Worm (Caenorhabditis elegans) whole organism, late embryonic: Measurements from ENCODE around the gene D1025.1.

Experiments used
- C08G9.2 ChIP-seq: sonication (generic microtip); optimal IDR thresholded peaks from 2 replicates; lab custom pipeline; 2016; ENCODE audit warnings: mild to moderate bottlenecking, missing genetic modification characterization, moderate library complexity, missing compliant biosample characterization
- C38D4.7 ChIP-seq: fragments of 200-800 bp; sonication (Bioruptor generic); optimal IDR thresholded peaks from 2 replicates; lab custom pipeline; 2018; ENCODE audit warnings: mild to moderate bottlenecking, missing genetic modification characterization, moderate library complexity, missing compliant biosample characterization
- T23F11.4 ChIP-seq: fragments of 200-800 bp; sonication (Bioruptor generic); optimal IDR thresholded peaks from 2 replicates; lab custom pipeline; 2018; ENCODE audit warnings: mild to moderate bottlenecking, missing genetic modification characterization, missing compliant biosample characterization
- Y22D7AL.16 ChIP-seq: sonication (generic microtip); optimal IDR thresholded peaks from 2 replicates; lab custom pipeline; 2016; ENCODE audit warnings: missing genetic modification characterization, missing compliant biosample characterization
- ahr-1 ChIP-seq: sonication (generic microtip); optimal IDR thresholded peaks from 2 replicates; lab custom pipeline; 2016; ENCODE audit warnings: missing genetic modification characterization, missing compliant biosample characterization
- ama-1 ChIP-seq: fragments of 150-350 bp; optimal IDR thresholded peaks from 2 replicates; lab custom pipeline; 2014
- ceh-18 ChIP-seq: sonication (generic microtip); optimal IDR thresholded peaks from 2 replicates; lab custom pipeline; 2016; ENCODE audit warnings: missing genetic modification characterization, missing compliant biosample characterization
- ceh-19 ChIP-seq: fragments of 200-800 bp; sonication (Bioruptor generic); optimal IDR thresholded peaks from 2 replicates; lab custom pipeline; 2018; ENCODE audit warnings: mild to moderate bottlenecking, missing genetic modification characterization, missing compliant biosample characterization
- ceh-24 ChIP-seq: sonication (generic microtip); optimal IDR thresholded peaks from 2 replicates; lab custom pipeline; 2016; ENCODE audit warnings: mild to moderate bottlenecking, missing genetic modification characterization, missing compliant biosample characterization
- ceh-30 ChIP-seq: fragments of 150-350 bp; optimal IDR thresholded peaks from 2 replicates; lab custom pipeline; 2014; ENCODE audit warnings: missing biosample characterization, missing genetic modification characterization
- ceh-45 ChIP-seq: fragments of 200-800 bp; sonication (Bioruptor generic); IDR thresholded peaks from 2 replicates; pipeline ENCODE4 v1.3.6; 2022; ENCODE audit warnings: missing genetic modification reagents, missing genetic modification characterization, missing compliant biosample characterization
- dmd-4 ChIP-seq: sonication (generic microtip); optimal IDR thresholded peaks from 2 replicates; lab custom pipeline; 2016; ENCODE audit warnings: borderline replicate concordance, missing genetic modification characterization, missing compliant biosample characterization
- dve-1 ChIP-seq: sonication (generic microtip); optimal IDR thresholded peaks from 2 replicates; lab custom pipeline; 2017; ENCODE audit warnings: antibody characterized with exemption, mild to moderate bottlenecking, missing genetic modification characterization, missing compliant biosample characterization
- elt-2 ChIP-seq: sonication (generic microtip); optimal IDR thresholded peaks from 2 replicates; lab custom pipeline; 2016; ENCODE audit warnings: missing genetic modification reagents, missing genetic modification characterization, missing compliant biosample characterization
- ets-4 ChIP-seq: sonication (generic microtip); optimal IDR thresholded peaks from 2 replicates; lab custom pipeline; 2016; ENCODE audit warnings: missing genetic modification characterization, missing compliant biosample characterization
- eyg-1 ChIP-seq: sonication (generic microtip); optimal IDR thresholded peaks from 2 replicates; lab custom pipeline; 2016; ENCODE audit warnings: missing genotype, missing genetic modification characterization, missing compliant biosample characterization
- fkh-10 ChIP-seq: fragments of 150-350 bp; optimal IDR thresholded peaks from 2 replicates; lab custom pipeline; 2014; ENCODE audit warnings: missing biosample characterization, missing genetic modification reagents, missing genetic modification characterization
- fkh-6 ChIP-seq: sonication (generic microtip); optimal IDR thresholded peaks from 2 replicates; lab custom pipeline; 2016; ENCODE audit warnings: missing genetic modification characterization, missing compliant biosample characterization
- gmeb-2 ChIP-seq: sonication (generic microtip); optimal IDR thresholded peaks from 2 replicates; lab custom pipeline; 2016; ENCODE audit warnings: missing genetic modification characterization, inconsistent platforms, missing compliant biosample characterization
- hlh-15 ChIP-seq: sonication (generic microtip); optimal IDR thresholded peaks from 2 replicates; lab custom pipeline; 2016; ENCODE audit warnings: missing genetic modification characterization, missing compliant biosample characterization
- lim-6 ChIP-seq: sonication (generic microtip); optimal IDR thresholded peaks from 2 replicates; lab custom pipeline; 2016; ENCODE audit warnings: missing genetic modification characterization, missing compliant biosample characterization
- lin-11 ChIP-seq: fragments of 200-800 bp; sonication (Bioruptor generic); optimal IDR thresholded peaks from 2 replicates; lab custom pipeline; 2018; ENCODE audit warnings: mild to moderate bottlenecking, missing genetic modification characterization, missing compliant biosample characterization
- madf-2 ChIP-seq: sonication (generic microtip); optimal IDR thresholded peaks from 2 replicates; lab custom pipeline; 2017; ENCODE audit warnings: missing genetic modification characterization, missing compliant biosample characterization
- nfya-1 ChIP-seq: sonication (generic microtip); optimal IDR thresholded peaks from 2 replicates; lab custom pipeline; 2017; ENCODE audit warnings: missing genetic modification characterization, mild to moderate bottlenecking, missing compliant biosample characterization, antibody characterized with exemption, moderate library complexity
- nhr-232 ChIP-seq: sonication (generic microtip); optimal IDR thresholded peaks from 2 replicates; lab custom pipeline; 2016; ENCODE audit warnings: missing genetic modification characterization, missing compliant biosample characterization
- npax-4 ChIP-seq: sonication (generic microtip); optimal IDR thresholded peaks from 2 replicates; lab custom pipeline; 2016; ENCODE audit warnings: missing genetic modification characterization, missing compliant biosample characterization
- odd-2 ChIP-seq: sonication (generic microtip); optimal IDR thresholded peaks from 2 replicates; lab custom pipeline; 2017; ENCODE audit warnings: antibody characterized with exemption, mild to moderate bottlenecking, missing genetic modification characterization, missing compliant biosample characterization
- pag-3 ChIP-seq: sonication (generic microtip); optimal IDR thresholded peaks from 2 replicates; lab custom pipeline; 2016; ENCODE audit warnings: missing compliant biosample characterization, missing genetic modification characterization, borderline replicate concordance
- pha-4 ChIP-seq: fragments of 150-350 bp; optimal IDR thresholded peaks from 2 replicates; lab custom pipeline; 2018; ENCODE audit warnings: missing biosample characterization, missing genetic modification reagents, missing genetic modification characterization
- rnt-1 ChIP-seq: sonication (generic microtip); optimal IDR thresholded peaks from 2 replicates; lab custom pipeline; 2016; ENCODE audit warnings: missing genetic modification characterization, missing compliant biosample characterization
- sdc-2 ChIP-seq: sonication (generic microtip); optimal IDR thresholded peaks from 2 replicates; lab custom pipeline; 2016; ENCODE audit warnings: missing genotype, missing genetic modification characterization, missing compliant biosample characterization
- sox-2 ChIP-seq: fragments of 200-800 bp; sonication (Bioruptor generic); IDR thresholded peaks from 2 replicates; pipeline ENCODE4 v1.3.6; 2022; ENCODE audit warnings: missing genetic modification reagents, missing genetic modification characterization, missing compliant biosample characterization
- sox-4 ChIP-seq: sonication (generic microtip); optimal IDR thresholded peaks from 2 replicates; lab custom pipeline; 2017; ENCODE audit warnings: mild to moderate bottlenecking, missing genetic modification characterization, inconsistent platforms, missing compliant biosample characterization
- syd-9 ChIP-seq: sonication (generic microtip); optimal IDR thresholded peaks from 2 replicates; lab custom pipeline; 2016; ENCODE audit warnings: mild to moderate bottlenecking, missing genetic modification characterization, moderate library complexity, missing compliant biosample characterization
- tbx-2 ChIP-seq: sonication (generic microtip); optimal IDR thresholded peaks from 2 replicates; lab custom pipeline; 2016; ENCODE audit warnings: missing genetic modification characterization, missing compliant biosample characterization
- ttx-3 ChIP-seq: sonication (generic microtip); optimal IDR thresholded peaks from 2 replicates; lab custom pipeline; 2016; ENCODE audit warnings: missing genetic modification reagents, missing genetic modification characterization, missing compliant biosample characterization
- unc-3 ChIP-seq, 2 experiments: fragments of 200-800 bp in 1 of 2; sonication (Bioruptor generic) in 1 of 2; sonication (generic microtip) in 1 of 2; conservative IDR thresholded peaks in 1 of 2; optimal IDR thresholded peaks in 1 of 2; 2 replicates each; pipeline versions ENCODE4 v1.3.6 to Lab custom; 2016 to 2022; ENCODE audit warnings: missing compliant biosample characterization in 2 of 2, missing genetic modification characterization in 2 of 2, missing genetic modification reagents in 1 of 2
- unc-86 ChIP-seq: sonication (generic microtip); optimal IDR thresholded peaks from 2 replicates; lab custom pipeline; 2016; ENCODE audit warnings: missing genetic modification characterization, missing compliant biosample characterization
- zip-5 ChIP-seq: sonication (generic microtip); optimal IDR thresholded peaks from 2 replicates; lab custom pipeline; 2016; ENCODE audit warnings: missing genetic modification characterization, missing compliant biosample characterization
- ztf-16 ChIP-seq: sonication (generic microtip); optimal IDR thresholded peaks from 2 replicates; lab custom pipeline; 2017; ENCODE audit warnings: missing genetic modification characterization, missing compliant biosample characterization

D1025.1 gene

ce11 chrX:14480248-14480647, 40.3 kb upstream of the D1025.1 start, which contains the start of gene gfi-3 (continued):
- peak; percentile 10 for TF ChIP-seq syd-9 (tag; lab: Kevin White, UChicago)
- no peak for TF ChIP-seq Y22D7AL.16 (tag; lab: Kevin White, UChicago)
- no peak for TF ChIP-seq pag-3 (tag; lab: Kevin White, UChicago)
- no peak for TF ChIP-seq ahr-1 (tag; lab: Kevin White, UChicago)
- no peak for TF ChIP-seq npax-4
- TF ChIP-seq hlh-15, result no peak
- TF ChIP-seq unc-86 (tag; lab: Kevin White, UChicago), result peak; percentile 40
- peak; percentile 41 for TF ChIP-seq ttx-3 (tag; lab: Kevin White, UChicago)
- peak; percentile 26 for TF ChIP-seq gmeb-2 (tag; lab: Kevin White, UChicago)
- no peak for TF ChIP-seq ets-4 (tag; lab: Kevin White, UChicago)
- TF ChIP-seq nhr-232, result no peak
- no peak for TF ChIP-seq fkh-10 (GFP tag; lab: Kevin White, UChicago)
- TF ChIP-seq rnt-1 (tag; lab: Kevin White, UChicago), result peak; percentile 25
- TF ChIP-seq lin-11 (tag; lab: Kevin White, UChicago), result no peak
- TF ChIP-seq sox-4, result peak; percentile 33
- TF ChIP-seq pha-4, result no peak
- TF ChIP-seq nfya-1, result peak; percentile 72
- TF ChIP-seq dmd-4 (tag; lab: Kevin White, UChicago), result peak; percentile 36
- no peak for TF ChIP-seq ceh-30 (tag; lab: Kevin White, UChicago)
- no peak for TF ChIP-seq fkh-6 (tag; lab: Kevin White, UChicago)
- TF ChIP-seq C38D4.7, result peak; percentile 35
- TF ChIP-seq sdc-2 (tag; lab: Kevin White, UChicago), result peak; percentile 76
- no peak for TF ChIP-seq lim-6 (tag; lab: Kevin White, UChicago)
- no peak for TF ChIP-seq C08G9.2
- no peak for TF ChIP-seq ztf-16 (tag; lab: Kevin White, UChicago)
- TF ChIP-seq madf-2 (tag; lab: Kevin White, UChicago), result peak; percentile 48
- TF ChIP-seq ama-1 (lab: Kevin White, UChicago), result no peak
- TF ChIP-seq eyg-1, result no peak

ce11 chrX:14481637-14482036, 38.9 kb upstream of the D1025.1 start:
- TF ChIP-seq ceh-19 (no peak), lin-11 (tag; lab: Kevin White, UChicago) (no peak)

- TF ChIP-seq sox-2 (GFP tag; lab: Robert Waterston, UW), result no peak
- no peak for TF ChIP-seq ceh-45
- no peak for TF ChIP-seq lim-6 (tag; lab: Kevin White, UChicago)
- no peak for TF ChIP-seq zip-5 (tag; lab: Kevin White, UChicago)
- no peak for TF ChIP-seq fkh-6 (tag; lab: Kevin White, UChicago)
- TF ChIP-seq rnt-1 (tag; lab: Kevin White, UChicago), result no peak
- no peak for TF ChIP-seq ceh-18 (tag; lab: Kevin White, UChicago)
- TF ChIP-seq ceh-24 (tag; lab: Kevin White, UChicago), result no peak
- no peak for TF ChIP-seq dve-1 (tag; lab: Kevin White, UChicago)
- no peak for TF ChIP-seq tbx-2 (tag; lab: Kevin White, UChicago)
- no peak for TF ChIP-seq lin-11 (tag; lab: Kevin White, UChicago)
- TF ChIP-seq pha-4, result no peak
- no peak for TF ChIP-seq T23F11.4
- TF ChIP-seq odd-2 (tag; lab: Kevin White, UChicago), result no peak
- no peak for TF ChIP-seq Y22D7AL.16 (tag; lab: Kevin White, UChicago)
- TF ChIP-seq unc-3 (GFP tag; conservative IDR thresholded peaks at IDR 0.05; lab: Robert Waterston, UW), result no peak
- TF ChIP-seq unc-3 (tag; optimal IDR thresholded peaks at IDR 0.05; lab: Kevin White, UChicago), result no peak
- no peak for TF ChIP-seq elt-2 (tag; lab: Kevin White, UChicago)
Measured at ce11 chrX:14484827-14485226, 35.7 kb upstream of the D1025.1 start, which contains the start of gene M163.8. TSS of gene M163.8 (plus strand) at chrX:14485127.
